Fruit fly (Drosophila melanogaster): ENCODE results near the gene lds.

The lds gene

DNA sequence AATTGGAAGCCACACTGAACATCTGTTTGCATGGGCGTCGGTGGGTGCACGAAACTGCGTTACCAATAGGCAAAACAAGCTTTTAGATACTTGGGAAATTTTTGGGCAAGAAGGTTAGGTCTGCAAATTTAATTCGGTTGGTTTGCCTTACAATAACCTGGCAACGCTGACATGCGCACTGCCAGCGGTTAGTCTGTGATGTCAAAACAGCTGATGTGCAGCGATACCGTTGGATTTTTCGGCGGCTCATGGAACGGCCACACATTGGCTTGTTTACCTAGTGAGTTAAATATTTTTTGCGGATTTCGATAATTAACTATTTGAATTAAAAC is 33.4 kb upstream of the lds start, which contains the start of gene ArgRS-m (continued):
- TF ChIP-seq jing (GFP tag; optimal IDR thresholded peaks at IDR 0.05) (no peak), CG13624 (GFP tag; optimal IDR thresholded peaks at IDR 0.05) (peak; percentile 67), HLH3B (GFP tag; IDR thresholded peaks at IDR 0.05) (0 out of 2 replicates have a peak, but pooled peaks have one; percentile 7), Drgx (GFP tag; IDR thresholded peaks at IDR 0.05) (peak; percentile 64), Bdp1 (GFP tag; optimal IDR thresholded peaks at IDR 0.05) (peak; percentile 43), CG1832 (GFP tag; optimal IDR thresholded peaks at IDR 0.05) (no peak), CG30403 (GFP tag; optimal IDR thresholded peaks at IDR 0.05) (peak; percentile 66), CG14860 (GFP tag; IDR thresholded peaks at IDR 0.05; ENCODE audit: partially characterized antibody) (no peak), CG16779 (GFP tag; IDR thresholded peaks at IDR 0.05) (no peak), CG18764 (GFP tag; optimal IDR thresholded peaks at IDR 0.05) (peak; percentile 42), ken (GFP tag; IDR thresholded peaks at IDR 0.05) (no peak), CG1603 (tag; optimal IDR thresholded peaks at IDR 0.05) (peak; percentile 72), tna (GFP tag; IDR thresholded peaks at IDR 0.05; ENCODE audit: partially characterized antibody) (no peak), CG3163 (GFP tag; optimal IDR thresholded peaks at IDR 0.05) (peak; percentile 58), MESR4 (GFP tag; optimal IDR thresholded peaks at IDR 0.05) (peak; percentile 11), TFAM (GFP tag; optimal IDR thresholded peaks at IDR 0.05) (no peak), bowl (GFP tag; IDR thresholded peaks at IDR 0.05) (no peak), CG10267 (tag; optimal IDR thresholded peaks at IDR 0.05) (peak; percentile 50), vfl (GFP tag; optimal IDR thresholded peaks at IDR 0.05) (no peak), CG11560 (tag; IDR thresholded peaks at IDR 0.05) (no peak), run (tag; optimal IDR thresholded peaks at IDR 0.05) (no peak), CG31441 (GFP tag; IDR thresholded peaks at IDR 0.05) (no peak), dan (GFP tag; IDR thresholded peaks at IDR 0.05) (no peak), stwl (tag; optimal IDR thresholded peaks at IDR 0.05) (peak; percentile 76), HmgZ (tag; optimal IDR thresholded peaks at IDR 0.05) (peak; percentile 65), Ada2b (GFP tag; IDR thresholded peaks at IDR 0.05) (no peak), abd-A (tag; optimal IDR thresholded peaks at IDR 0.05) (no peak), pfk (GFP tag; optimal IDR thresholded peaks at IDR 0.05) (no peak), dpn (GFP tag; optimal IDR thresholded peaks at IDR 0.05) (peak; percentile 54), tgo (GFP tag; IDR thresholded peaks at IDR 0.05) (no peak), sisA (GFP tag; IDR thresholded peaks at IDR 0.05) (peak; percentile 31; the same call in 1 of the 2 replicates), CG42726 (GFP tag; IDR thresholded peaks at IDR 0.05; ENCODE audit: partially characterized antibody) (no peak), fd96Cb (tag; optimal IDR thresholded peaks at IDR 0.05) (no peak), Nf-YA (GFP tag; IDR thresholded peaks at IDR 0.05) (no peak), CG1792 (GFP tag; optimal IDR thresholded peaks at IDR 0.05) (no peak), CG33557 (GFP tag; optimal IDR thresholded peaks at IDR 0.05) (no peak), HmgD (GFP tag; optimal IDR thresholded peaks at IDR 0.05) (no peak), eve (GFP tag; optimal IDR thresholded peaks at IDR 0.05) (no peak), CG10366 (GFP tag; IDR thresholded peaks at IDR 0.05) (no peak; the same call in 1 of the 2 replicates), insv (GFP tag; optimal IDR thresholded peaks at IDR 0.05) (peak in 1 of 2 experiments; percentile 25), aop (GFP tag; IDR thresholded peaks at IDR 0.05) (no peak), Oli (tag; optimal IDR thresholded peaks at IDR 0.05) (peak; percentile 8), Ets97D (GFP tag; optimal IDR thresholded peaks at IDR 0.05) (peak; percentile 63), CG12942 (GFP tag; optimal IDR thresholded peaks at IDR 0.05) (peak; percentile 33), az2 (GFP tag; optimal IDR thresholded peaks at IDR 0.05) (no peak), wor (GFP tag; IDR thresholded peaks at IDR 0.05) (no peak), CG17612 (GFP tag; IDR thresholded peaks at IDR 0.05) (no peak), ERR (GFP tag; optimal IDR thresholded peaks at IDR 0.05) (peak; percentile 16), Ravus (GFP tag; IDR thresholded peaks at IDR 0.05) (no peak), CG16813 (GFP tag; IDR thresholded peaks at IDR 0.05; ENCODE audit: partially characterized antibody) (no peak; the same call in 2 of the 3 replicates), CG10654 (GFP tag; optimal IDR thresholded peaks at IDR 0.05) (peak; percentile 20), Bteb2 (GFP tag; optimal IDR thresholded peaks at IDR 0.05) (peak; percentile 63)

All from whole organism, embryonic.